Fruit fly (Drosophila melanogaster) whole organism, embryonic: Measurements from ENCODE around the gene CG13601.

ENCODE experiments used
- Adf1 ChIP-seq: fragments of 200-800 bp; sonication (Bioruptor generic); IDR thresholded peaks from 2 replicates; pipeline ENCODE4 v1.3.6; 2022; ENCODE audit warnings: missing biosample characterization, missing genetic modification characterization
- Atf3 ChIP-seq: fragments of 200-800 bp; sonication (Bioruptor generic); optimal IDR thresholded peaks from 3 replicates; lab custom pipeline; 2016; ENCODE audit warnings: missing biosample characterization, missing genetic modification characterization
- Bgb ChIP-seq: fragments of 200-800 bp; sonication (Bioruptor generic); IDR thresholded peaks from 2 replicates; pipeline ENCODE4 v1.3.6; 2022; ENCODE audit warnings: missing biosample characterization, missing genetic modification characterization; ENCODE audit not compliant: partially characterized antibody
- Bteb2 ChIP-seq: fragments of 200-800 bp; sonication (Bioruptor generic); optimal IDR thresholded peaks from 2 replicates; lab custom pipeline; 2016; ENCODE audit warnings: missing biosample characterization, missing genetic modification characterization
- CG10274 ChIP-seq: fragments of 200-800 bp; sonication (Bioruptor generic); optimal IDR thresholded peaks from 3 replicates; lab custom pipeline; 2017; ENCODE audit warnings: missing biosample characterization, mild to moderate bottlenecking, missing genetic modification characterization
- CG10565 ChIP-seq: fragments of 200-800 bp; sonication (Bioruptor generic); optimal IDR thresholded peaks from 3 replicates; lab custom pipeline; 2016; ENCODE audit warnings: missing biosample characterization, mild to moderate bottlenecking, missing genetic modification characterization
- CG10654 ChIP-seq: fragments of 200-800 bp; sonication (Bioruptor generic); optimal IDR thresholded peaks from 2 replicates; lab custom pipeline; 2016; ENCODE audit warnings: missing biosample characterization, missing genetic modification characterization
- CG13123 ChIP-seq: fragments of 200-800 bp; sonication (Bioruptor generic); optimal IDR thresholded peaks from 2 replicates; lab custom pipeline; 2016; ENCODE audit warnings: missing biosample characterization, missing genetic modification characterization
- CG13287 ChIP-seq: fragments of 200-800 bp; sonication (Bioruptor generic); IDR thresholded peaks from 2 replicates; pipeline ENCODE4 v1.3.6; 2022; ENCODE audit warnings: missing biosample characterization, missing genetic modification characterization; ENCODE audit not compliant: partially characterized antibody
- CG15073 ChIP-seq: fragments of 200-800 bp; sonication (Bioruptor generic); optimal IDR thresholded peaks from 2 replicates; lab custom pipeline; 2016; ENCODE audit warnings: missing biosample characterization, missing genetic modification characterization
- CG1529 ChIP-seq: fragments of 200-800 bp; sonication (Bioruptor generic); optimal IDR thresholded peaks from 3 replicates; lab custom pipeline; 2018; ENCODE audit warnings: missing biosample characterization, missing genetic modification characterization
- CG1602 ChIP-seq: fragments of 200-800 bp; sonication (Bioruptor generic); optimal IDR thresholded peaks from 3 replicates; lab custom pipeline; 2016; ENCODE audit warnings: missing biosample characterization, missing genetic modification characterization
- CG17385 ChIP-seq: fragments of 200-800 bp; sonication (Bioruptor generic); optimal IDR thresholded peaks from 3 replicates; lab custom pipeline; 2018; ENCODE audit warnings: missing biosample characterization, mild to moderate bottlenecking, missing genetic modification characterization
- CG1792 ChIP-seq: fragments of 200-800 bp; sonication (Bioruptor generic); optimal IDR thresholded peaks from 2 replicates; lab custom pipeline; 2016; ENCODE audit warnings: missing biosample characterization, missing genetic modification characterization
- CG2199 ChIP-seq: fragments of 200-800 bp; sonication (Bioruptor generic); IDR thresholded peaks from 3 replicates; pipeline ENCODE4 v1.3.6; 2022; ENCODE audit warnings: missing biosample characterization, missing genetic modification characterization
- CG2202 ChIP-seq: fragments of 200-800 bp; sonication (Bioruptor generic); optimal IDR thresholded peaks from 2 replicates; lab custom pipeline; 2018; ENCODE audit warnings: missing biosample characterization, mild to moderate bottlenecking, missing genetic modification characterization
- CG34376 ChIP-seq: fragments of 200-800 bp; sonication (Bioruptor generic); optimal IDR thresholded peaks from 2 replicates; lab custom pipeline; 2018; ENCODE audit warnings: missing biosample characterization, mild to moderate bottlenecking, missing genetic modification characterization
- CG3726 ChIP-seq: fragments of 200-800 bp; sonication (Bioruptor generic); IDR thresholded peaks from 3 replicates; pipeline ENCODE4, ENCODE4 v1.3.6; 2022; ENCODE audit warnings: missing biosample characterization, missing genetic modification characterization
- CG3847 ChIP-seq: fragments of 200-800 bp; sonication (Bioruptor generic); IDR thresholded peaks from 2 replicates; pipeline ENCODE4 v1.3.6; 2022; ENCODE audit warnings: missing biosample characterization, missing genetic modification characterization
- CG4730 ChIP-seq: fragments of 200-800 bp; sonication (Bioruptor generic); IDR thresholded peaks from 2 replicates; pipeline ENCODE4 v1.3.6; 2022; ENCODE audit warnings: missing biosample characterization, missing genetic modification characterization
- CG7786 ChIP-seq: fragments of 200-800 bp; sonication (Bioruptor generic); optimal IDR thresholded peaks from 2 replicates; lab custom pipeline; 2016; ENCODE audit warnings: missing biosample characterization, missing genetic modification characterization
- CG7839 ChIP-seq: fragments of 200-800 bp; sonication (Bioruptor generic); optimal IDR thresholded peaks from 3 replicates; lab custom pipeline; 2018; ENCODE audit warnings: missing biosample characterization, mild to moderate bottlenecking, missing genetic modification characterization, moderate library complexity
- CG9932 ChIP-seq: fragments of 200-800 bp; sonication (Bioruptor generic); IDR thresholded peaks from 2 replicates; pipeline ENCODE4 v1.3.6; 2022; ENCODE audit warnings: missing biosample characterization, missing genetic modification characterization
- Chrac-16 ChIP-seq: fragments of 200-800 bp; sonication (Bioruptor generic); optimal IDR thresholded peaks from 3 replicates; lab custom pipeline; 2016; ENCODE audit warnings: missing biosample characterization, missing genetic modification characterization
- Eip74EF ChIP-seq, 2 experiments: fragments of 200-800 bp in 1 of 2; fragments of >200 bp in 1 of 2; sonication (Bioruptor generic) in 1 of 2; optimal IDR thresholded peaks; 2 replicates each; lab custom pipeline; 2017 to 2019; ENCODE audit warnings: missing biosample characterization in 2 of 2, missing genetic modification characterization in 2 of 2, mild to moderate bottlenecking in 1 of 2, moderate library complexity in 1 of 2
- Elba2 ChIP-seq: fragments of 200-800 bp; sonication (Bioruptor generic); optimal IDR thresholded peaks from 3 replicates; lab custom pipeline; 2016; ENCODE audit warnings: missing biosample characterization, missing genetic modification characterization
- Fer1 ChIP-seq: fragments of 200-800 bp; sonication (Bioruptor generic); optimal IDR thresholded peaks from 2 replicates; lab custom pipeline; 2017; ENCODE audit warnings: missing biosample characterization, mild to moderate bottlenecking, missing genetic modification characterization
- HLH4C ChIP-seq: fragments of 200-800 bp; sonication (Bioruptor generic); IDR thresholded peaks from 3 replicates; pipeline ENCODE4 v1.3.6; 2022; ENCODE audit warnings: missing biosample characterization, missing genetic modification characterization; ENCODE audit not compliant: partially characterized antibody
- Lhr ChIP-seq: fragments of 200-800 bp; sonication (Bioruptor generic); optimal IDR thresholded peaks from 3 replicates; lab custom pipeline; 2017; ENCODE audit warnings: mild to moderate bottlenecking, missing biosample characterization, missing genetic modification reagents, missing genetic modification characterization
- Lim3 ChIP-seq: fragments of 200-800 bp; sonication (Bioruptor generic); IDR thresholded peaks from 2 replicates; pipeline ENCODE4 v1.3.6; 2022; ENCODE audit warnings: missing biosample characterization, missing genetic modification characterization
- MESR4 ChIP-seq: fragments of 200-800 bp; sonication (Bioruptor generic); optimal IDR thresholded peaks from 2 replicates; lab custom pipeline; 2018; ENCODE audit warnings: missing biosample characterization, mild to moderate bottlenecking, missing genetic modification characterization, moderate library complexity
- Mad ChIP-seq: fragments of 200-800 bp; sonication (Bioruptor generic); optimal IDR thresholded peaks from 2 replicates; lab custom pipeline; 2016; ENCODE audit warnings: missing biosample characterization, missing genetic modification characterization
- Myb ChIP-seq: fragments of 200-800 bp; sonication (Bioruptor generic); optimal IDR thresholded peaks from 2 replicates; lab custom pipeline; 2016; ENCODE audit warnings: missing biosample characterization, missing genetic modification characterization
- Ptx1 ChIP-seq: fragments of 200-800 bp; sonication (Bioruptor generic); IDR thresholded peaks from 2 replicates; pipeline ENCODE4 v1.3.6; 2022; ENCODE audit warnings: missing biosample characterization, missing genetic modification characterization
- Scr ChIP-seq: fragments of 200-800 bp; sonication (Bioruptor generic); IDR thresholded peaks from 2 replicates; pipeline ENCODE4 v1.3.6; 2022; ENCODE audit warnings: missing biosample characterization, missing genetic modification characterization; ENCODE audit not compliant: partially characterized antibody
- Six4 ChIP-seq: fragments of 200-800 bp; sonication (Bioruptor generic); optimal IDR thresholded peaks from 2 replicates; lab custom pipeline; 2016; ENCODE audit warnings: missing biosample characterization, missing genetic modification characterization
- Tbp ChIP-seq: fragments of >200 bp; optimal IDR thresholded peaks from 2 replicates; lab custom pipeline; 2018; ENCODE audit warnings: missing biosample characterization, missing genetic modification characterization
- al ChIP-seq: fragments of 200-800 bp; sonication (Bioruptor generic); IDR thresholded peaks from 2 replicates; pipeline ENCODE4 v1.3.6; 2022; ENCODE audit warnings: missing biosample characterization, missing genetic modification characterization
- ci ChIP-seq: fragments of 200-800 bp; sonication (Bioruptor generic); IDR thresholded peaks from 3 replicates; pipeline ENCODE4 v1.3.6; 2022; ENCODE audit warnings: missing biosample characterization, missing genetic modification characterization
- corto ChIP-seq: fragments of 200-800 bp; sonication (Bioruptor generic); optimal IDR thresholded peaks from 2 replicates; lab custom pipeline; 2016; ENCODE audit warnings: missing biosample characterization, mild to moderate bottlenecking, missing genetic modification characterization, moderate library complexity
- dpn ChIP-seq, 2 experiments: fragments of 200-800 bp; sonication (Bioruptor generic); optimal IDR thresholded peaks; 3 replicates each; lab custom pipeline; 2016; ENCODE audit warnings: missing biosample characterization in 2 of 2, missing genetic modification characterization in 2 of 2
- esg ChIP-seq: fragments of 200-800 bp; sonication (Bioruptor generic); conservative IDR thresholded peaks from 2 replicates; pipeline ENCODE4 v1.3.6; 2022; ENCODE audit warnings: missing biosample characterization, missing genetic modification characterization
- gce ChIP-seq: fragments of 200-800 bp; sonication (Bioruptor generic); IDR thresholded peaks from 3 replicates; pipeline ENCODE4 v1.3.6; 2022; ENCODE audit warnings: missing biosample characterization, missing genetic modification characterization
- gem ChIP-seq: fragments of 200-800 bp; sonication (Bioruptor generic); optimal IDR thresholded peaks from 2 replicates; lab custom pipeline; 2019; ENCODE audit warnings: missing biosample characterization, mild to moderate bottlenecking, missing genetic modification characterization, moderate library complexity
- mam ChIP-seq: fragments of 200-800 bp; sonication (Bioruptor generic); optimal IDR thresholded peaks from 3 replicates; lab custom pipeline; 2016; ENCODE audit warnings: missing biosample characterization, missing genetic modification characterization
- nerfin-2 ChIP-seq: fragments of 200-800 bp; sonication (Bioruptor generic); IDR thresholded peaks from 2 replicates; pipeline ENCODE4 v1.3.6; 2022; ENCODE audit warnings: missing biosample characterization, missing genetic modification characterization; ENCODE audit not compliant: partially characterized antibody
- p53 ChIP-seq: fragments of 200-800 bp; sonication (Bioruptor generic); optimal IDR thresholded peaks from 2 replicates; lab custom pipeline; 2016; ENCODE audit warnings: missing biosample characterization, missing genetic modification characterization
- pb ChIP-seq: fragments of 200-800 bp; sonication (Bioruptor generic); optimal IDR thresholded peaks from 3 replicates; lab custom pipeline; 2016; ENCODE audit warnings: missing biosample characterization, missing genetic modification characterization
- shn ChIP-seq: fragments of 200-800 bp; sonication (Bioruptor generic); optimal IDR thresholded peaks from 3 replicates; lab custom pipeline; 2016; ENCODE audit warnings: missing biosample characterization, missing genetic modification characterization
- vvl ChIP-seq: fragments of 200-800 bp; sonication (Bioruptor generic); IDR thresholded peaks from 2 replicates; pipeline ENCODE4 v1.3.6; 2022; ENCODE audit warnings: missing biosample characterization, missing genetic modification characterization
- zf30C ChIP-seq: fragments of 200-800 bp; sonication (Bioruptor generic); optimal IDR thresholded peaks from 3 replicates; lab custom pipeline; 2018; ENCODE audit warnings: missing biosample characterization, mild to moderate bottlenecking, missing genetic modification characterization

Gene CG13601

dm6 chr3R:23927429-23927828 is at the start of gene CG13601:
TSS of gene CG13601 (minus strand) at chr3R:23927634.
- peak; percentile 90 for TF ChIP-seq CG13287
- no peak for TF ChIP-seq shn (GFP tag; lab: Kevin White, UChicago)
- peak in 1 of 2 experiments; percentile 25 for TF ChIP-seq Eip74EF (GFP tag; optimal IDR thresholded peaks at IDR 0.05; lab: Kevin White, UChicago)
- TF ChIP-seq Bgb (GFP tag; lab: Robert Waterston, UW), result peak; percentile 79
- peak in 1 of 2 experiments; percentile 35 for TF ChIP-seq dpn (GFP tag; optimal IDR thresholded peaks at IDR 0.05; lab: Kevin White, UChicago)
- TF ChIP-seq vvl, result peak; percentile 37; the same call in 1 of the 2 replicates
- no peak for TF ChIP-seq CG10654 (GFP tag; lab: Kevin White, UChicago)
- no peak for TF ChIP-seq p53 (GFP tag; lab: Kevin White, UChicago)
- no peak for TF ChIP-seq Mad (GFP tag; lab: Kevin White, UChicago)
- TF ChIP-seq CG7839 (tag; lab: Kevin White, UChicago), result peak; percentile 13
- no peak for TF ChIP-seq CG2202 (tag; lab: Kevin White, UChicago)
- TF ChIP-seq CG9932 (GFP tag; lab: Robert Waterston, UW), result peak; percentile 73
- no peak for TF ChIP-seq CG1529 (GFP tag; lab: Kevin White, UChicago)
- peak; percentile 46 for TF ChIP-seq gem
- no peak for TF ChIP-seq Tbp (GFP tag; lab: Kevin White, UChicago)
- peak; percentile 39 for TF ChIP-seq Chrac-16 (GFP tag; lab: Kevin White, UChicago)
- TF ChIP-seq CG4730, result peak; percentile 27; the same call in 1 of the 2 replicates
- no peak for TF ChIP-seq gce (GFP tag; lab: Robert Waterston, UW)
- TF ChIP-seq CG1792 (GFP tag; lab: Kevin White, UChicago), result no peak
- peak; percentile 84 for TF ChIP-seq Scr (GFP tag; lab: Robert Waterston, UW)
- peak; percentile 81 for TF ChIP-seq MESR4 (GFP tag; lab: Kevin White, UChicago)
- TF ChIP-seq pb (GFP tag; lab: Kevin White, UChicago), result no peak
- TF ChIP-seq CG34376, result peak; percentile 27
- TF ChIP-seq Myb (GFP tag; lab: Kevin White, UChicago), result peak; percentile 87
- peak; percentile 29 for TF ChIP-seq mam (GFP tag; lab: Kevin White, UChicago)
- no peak for TF ChIP-seq CG3726 (GFP tag; lab: Robert Waterston, UW)
- peak; percentile 59; the same call in 2 of the 3 replicates for TF ChIP-seq HLH4C (GFP tag; lab: Robert Waterston, UW)
- TF ChIP-seq CG2199 (GFP tag; lab: Robert Waterston, UW), result no peak
- no peak for TF ChIP-seq Lhr
- no peak for TF ChIP-seq CG1602
- TF ChIP-seq Lim3, result no peak
- peak; percentile 63; the same call in 2 of the 3 replicates for TF ChIP-seq ci
- TF ChIP-seq CG7786 (GFP tag; lab: Kevin White, UChicago), result no peak
- TF ChIP-seq Ptx1 (GFP tag; lab: Robert Waterston, UW), result 0 out of 2 replicates have a peak, but pooled peaks have one; percentile 37
- no peak for TF ChIP-seq Elba2 (GFP tag; lab: Kevin White, UChicago)
- TF ChIP-seq CG3847 (GFP tag; lab: Robert Waterston, UW), result peak; percentile 23; the same call in 1 of the 2 replicates
- no peak for TF ChIP-seq Fer1
- no peak for TF ChIP-seq Bteb2 (GFP tag; lab: Kevin White, UChicago)
- no peak for TF ChIP-seq esg (GFP tag; lab: Robert Waterston, UW)
- no peak for TF ChIP-seq CG13123 (GFP tag; lab: Kevin White, UChicago)
- TF ChIP-seq CG17385 (GFP tag; lab: Kevin White, UChicago), result no peak
- peak; percentile 40; the same call in 1 of the 2 replicates for TF ChIP-seq nerfin-2 (GFP tag; lab: Robert Waterston, UW)
- no peak for TF ChIP-seq Atf3
- no peak for TF ChIP-seq CG10274
- no peak for TF ChIP-seq zf30C (GFP tag; lab: Kevin White, UChicago)
- TF ChIP-seq CG10565 (GFP tag; lab: Kevin White, UChicago), result no peak
- no peak for TF ChIP-seq CG15073 (GFP tag; lab: Kevin White, UChicago)
- no peak for TF ChIP-seq Six4 (GFP tag; lab: Kevin White, UChicago)
- no peak for TF ChIP-seq Adf1 (GFP tag; lab: Robert Waterston, UW)
- 0 out of 2 replicates have a peak, but pooled peaks have one; percentile 37 for TF ChIP-seq al (GFP tag; lab: Robert Waterston, UW)
- no peak for TF ChIP-seq corto
